Worm (Caenorhabditis elegans) whole organism, dauer: ENCODE measurements around the gene cpg-1.

Experiments used
- unc-62 ChIP-seq: sonication (generic microtip); optimal IDR thresholded peaks from 2 replicates; lab custom pipeline; 2017; ENCODE audit warnings: missing biosample characterization, missing genetic modification reagents, missing genetic modification characterization

cpg-1 gene

DNA sequence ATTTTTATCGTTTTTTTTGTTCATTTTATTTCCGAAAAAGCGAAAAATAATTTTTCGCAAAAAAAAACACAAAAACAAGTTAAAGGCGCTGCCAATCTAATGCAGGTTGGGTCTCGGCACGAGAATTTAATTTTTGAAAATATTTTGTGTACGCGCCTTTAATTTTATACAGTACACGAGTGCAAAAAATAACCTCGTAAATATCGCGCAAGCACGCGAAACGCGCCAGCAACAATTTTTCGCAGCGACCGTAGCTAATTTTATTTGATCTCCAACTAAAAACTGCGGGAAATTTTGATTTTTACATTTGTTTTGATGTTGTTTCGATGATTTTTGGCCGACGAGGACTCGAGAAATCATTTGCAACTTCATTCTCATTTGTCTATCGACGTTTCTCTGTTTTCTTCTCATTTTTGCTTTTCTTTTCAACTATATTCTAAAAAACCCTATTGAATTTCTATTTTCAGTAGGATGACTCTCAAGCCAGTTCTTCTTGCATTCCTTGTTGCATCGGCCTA, at the start of gene cpg-1:
TSS of gene cpg-1 (plus strand) at position 468 of the 518 bp plus-strand sequence.
- TF ChIP-seq unc-62 = no peak

DNA sequence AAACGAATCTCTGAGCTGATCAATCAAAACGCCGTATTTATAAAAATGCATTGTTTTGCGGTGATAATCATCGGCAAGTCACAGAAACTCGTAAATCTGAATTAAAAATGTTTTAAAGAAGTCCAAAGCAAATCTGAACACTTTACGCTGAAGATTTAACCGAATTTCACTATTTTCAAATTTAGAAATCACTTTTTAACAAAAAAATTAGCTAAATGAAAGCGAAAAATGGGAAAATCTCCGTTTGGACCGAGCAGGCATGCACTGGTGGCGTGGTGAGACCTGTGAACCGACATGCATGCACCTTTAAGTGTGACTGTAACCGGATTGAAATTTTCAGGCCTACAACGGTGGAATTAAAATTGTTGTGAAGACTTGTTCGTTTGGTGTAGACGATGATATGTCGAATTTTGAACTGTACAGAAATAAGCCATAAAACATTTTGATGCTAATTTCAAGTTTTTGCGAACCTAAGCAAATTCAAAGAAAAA, 49.6 kb upstream of the cpg-1 start, which contains the start of gene C28A5.2:
TSS of gene C28A5.2 (minus strand) at position 51 of the 491 bp plus-strand sequence.
- TF ChIP-seq unc-62 = no peak

DNA sequence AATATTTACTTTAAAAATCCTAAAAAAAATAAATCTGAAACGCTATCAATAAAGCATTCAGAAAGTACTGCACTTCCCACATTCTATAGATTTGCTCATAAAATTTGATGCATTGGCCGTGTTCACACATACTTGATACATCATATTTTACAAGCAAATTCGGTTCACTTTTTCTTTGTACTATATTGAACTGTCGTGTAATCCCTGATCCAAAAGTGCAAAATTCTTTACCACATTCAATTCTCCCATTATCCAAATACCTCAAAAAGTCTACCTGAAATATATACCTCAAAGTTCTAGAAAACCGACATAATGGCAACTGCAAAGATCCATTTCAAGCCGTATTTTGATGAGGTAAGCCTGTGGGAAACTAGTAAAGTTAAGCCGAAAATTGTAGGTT, 47.4 kb upstream of the cpg-1 start, which contains the start of gene nex-3:
TSS of gene nex-3 (plus strand) at position 301 of the 400 bp plus-strand sequence.
- no peak for TF ChIP-seq unc-62

DNA sequence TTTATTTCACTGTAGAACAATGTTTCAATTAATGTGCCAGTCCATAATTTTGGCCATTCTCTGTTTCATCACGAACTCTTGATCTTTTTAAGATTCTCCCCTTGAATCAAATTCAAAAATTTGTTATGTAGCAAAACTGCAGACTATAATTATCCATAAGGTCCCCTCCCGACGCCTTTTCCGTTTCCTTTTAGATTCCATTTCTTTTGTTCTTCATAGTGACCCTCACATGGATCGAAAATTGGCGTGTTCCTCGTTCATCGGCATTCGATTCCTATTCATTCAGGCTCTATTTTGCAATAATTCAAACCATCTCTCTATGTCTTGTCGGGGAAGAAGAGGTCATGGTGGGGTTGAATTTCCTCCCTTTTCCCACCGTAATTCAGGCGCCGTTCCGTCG, 44.7 kb upstream of the cpg-1 start:
- TF ChIP-seq unc-62 = no peak

DNA sequence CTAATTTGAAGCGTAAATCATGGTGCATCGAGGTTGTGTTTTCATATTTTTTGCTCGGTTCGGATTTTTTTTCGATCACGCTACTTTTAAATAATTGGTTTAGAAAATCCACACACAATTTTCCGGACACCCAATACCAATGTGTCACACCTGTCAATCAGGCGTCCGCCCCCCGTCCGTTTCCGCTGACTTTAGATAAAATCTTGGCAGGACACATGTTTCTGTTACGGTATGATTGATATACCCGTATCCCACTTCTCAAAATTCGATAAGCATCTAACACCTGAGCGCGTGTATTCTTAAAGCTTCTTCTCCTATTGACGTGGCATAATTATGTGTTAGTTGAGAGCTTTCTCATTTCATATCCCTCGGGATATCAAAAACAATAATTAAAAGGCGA, 41.1 kb upstream of the cpg-1 start:
- TF ChIP-seq unc-62 = no peak

DNA sequence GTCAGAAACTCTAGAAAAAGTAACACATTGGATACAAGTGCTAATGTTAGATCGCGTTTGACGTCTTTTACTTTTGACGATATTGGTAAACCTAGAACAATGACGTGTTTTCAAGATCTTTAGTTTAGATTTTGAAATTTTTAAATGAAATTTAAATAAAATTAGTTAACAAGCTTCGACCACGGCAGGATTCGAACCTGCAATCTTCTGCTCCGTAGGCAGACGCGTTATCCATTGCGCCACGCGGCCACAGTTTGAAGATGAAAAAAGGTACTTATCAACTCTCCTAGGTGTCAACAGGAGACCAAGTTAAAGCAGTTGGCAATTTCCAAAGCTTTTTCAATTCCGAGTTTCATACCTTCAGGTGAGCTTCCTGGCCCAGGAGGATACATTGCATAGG, 39.8 kb upstream of the cpg-1 start:
- no peak for TF ChIP-seq unc-62

DNA sequence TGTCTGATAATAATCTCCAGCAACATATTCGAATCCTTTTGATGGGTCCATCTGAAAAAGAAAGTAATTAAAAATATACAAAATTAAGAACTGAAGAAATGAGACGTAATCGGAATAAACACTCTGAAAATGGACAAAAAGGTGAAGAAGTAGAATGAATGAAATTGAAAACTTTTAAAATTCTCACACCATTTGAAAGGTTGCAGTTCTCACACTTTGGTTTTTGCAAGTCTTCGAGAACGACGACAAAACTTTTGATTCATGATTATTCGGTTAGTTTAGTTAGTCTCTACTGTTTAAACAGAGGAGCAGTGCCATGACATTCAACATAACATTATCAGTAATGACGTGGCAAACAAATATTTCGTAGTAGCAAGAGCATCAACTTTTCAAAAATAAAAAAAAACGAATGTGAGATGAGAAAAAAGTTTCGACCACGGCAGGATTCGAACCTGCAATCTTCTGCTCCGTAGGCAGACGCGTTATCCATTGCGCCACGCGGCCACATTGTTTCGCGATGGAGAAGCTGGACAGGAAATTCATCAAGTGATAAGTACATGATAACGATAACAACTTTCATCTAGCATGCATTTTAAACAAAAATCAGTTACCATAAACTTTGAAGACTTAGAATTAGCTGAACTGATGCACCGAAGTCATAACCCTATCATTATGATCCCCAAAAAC, 39.1 kb upstream of the cpg-1 start, which contains the start of gene ceh-43:
TSS of gene ceh-43 (minus strand) at position 51 of the 687 bp plus-strand sequence.
- no peak for TF ChIP-seq unc-62

DNA sequence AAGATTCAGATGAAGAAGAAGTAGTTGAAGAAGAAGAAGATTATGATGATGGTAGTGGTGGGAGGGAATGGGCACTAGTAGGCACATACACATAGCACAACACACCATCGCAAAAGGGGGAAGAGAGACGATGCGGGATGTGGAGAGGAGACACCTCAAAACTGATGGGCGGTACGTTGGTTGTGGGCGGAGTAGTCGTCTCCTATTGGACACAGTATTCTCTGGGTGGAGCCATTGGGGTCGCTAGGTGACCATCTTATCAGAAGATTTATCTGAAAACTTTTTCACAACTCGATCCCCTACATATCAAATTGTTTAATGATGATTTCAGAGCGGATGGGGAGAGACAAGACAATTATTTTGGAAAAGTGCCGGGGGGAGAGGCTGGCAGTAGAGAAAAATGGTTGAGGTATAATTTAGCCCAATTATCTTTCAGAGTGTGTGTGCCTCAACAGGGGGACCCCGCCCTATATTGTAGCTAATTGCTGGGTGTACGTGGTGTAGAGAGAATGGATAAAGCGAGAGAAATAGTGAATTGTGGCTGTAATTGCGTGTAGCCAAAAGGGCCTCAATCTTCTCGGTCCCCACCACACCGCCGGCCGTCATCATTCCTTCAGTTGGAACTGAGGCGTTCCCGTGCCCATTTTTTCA, 38.3 kb upstream of the cpg-1 start:
- TF ChIP-seq unc-62 = no peak

DNA sequence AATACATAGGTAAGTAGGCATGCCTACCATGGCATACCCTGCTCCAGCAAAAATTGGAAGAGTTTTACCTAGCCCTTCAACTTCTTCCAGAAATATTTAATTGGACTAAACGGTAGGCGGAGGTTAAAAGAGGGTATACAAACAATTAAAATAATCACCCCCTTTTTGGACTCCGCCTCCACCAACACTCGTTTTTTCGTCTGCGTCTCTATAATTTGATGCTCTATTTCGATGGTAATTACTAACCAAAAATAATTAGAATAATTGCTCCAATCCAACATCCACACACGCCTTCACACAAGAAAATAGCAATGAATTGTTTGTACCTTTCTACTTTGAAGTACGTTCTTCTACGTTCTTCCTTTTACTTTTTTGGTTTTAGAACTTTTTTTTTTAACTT, 36.4 kb upstream of the cpg-1 start:
- TF ChIP-seq unc-62 = no peak

DNA sequence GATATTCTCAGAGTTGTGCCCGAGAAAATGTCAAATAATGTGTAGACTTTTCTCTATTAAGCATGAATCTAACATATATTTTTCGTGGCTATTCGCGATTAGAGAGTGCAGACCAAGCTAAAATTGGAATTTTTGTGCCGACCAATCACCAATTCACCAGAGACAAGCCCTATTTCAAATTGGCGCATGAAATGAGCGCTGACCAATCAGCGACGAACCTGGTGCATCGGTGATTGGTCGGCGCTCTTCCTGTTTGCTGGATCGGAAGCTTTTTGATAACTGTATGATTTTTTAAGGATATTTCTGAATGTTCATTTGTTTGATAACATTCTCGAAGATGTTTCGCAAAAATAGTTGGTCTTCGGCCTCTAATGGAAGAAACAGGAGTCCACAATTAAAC, 35.9 kb upstream of the cpg-1 start:
- TF ChIP-seq unc-62 = no peak

DNA sequence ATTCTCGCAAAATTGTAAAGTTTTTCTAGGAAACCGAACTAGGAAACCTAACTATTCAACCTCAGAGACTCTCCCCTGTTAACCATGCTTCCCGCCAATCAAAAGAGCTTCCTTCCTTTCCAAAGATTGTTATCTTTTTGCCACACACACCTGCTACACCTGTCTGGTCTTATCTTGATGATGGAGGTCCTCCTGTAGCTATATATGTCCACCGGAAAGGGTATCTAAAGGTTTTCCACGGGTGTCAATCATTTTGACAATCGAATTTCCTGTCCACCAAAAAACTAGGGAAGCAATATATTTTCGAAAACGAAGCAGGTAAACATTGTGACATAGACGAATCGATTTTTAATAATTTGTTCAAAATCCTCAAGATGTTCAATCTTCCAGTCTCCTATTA, 35.4 kb upstream of the cpg-1 start:
- no peak for TF ChIP-seq unc-62

DNA sequence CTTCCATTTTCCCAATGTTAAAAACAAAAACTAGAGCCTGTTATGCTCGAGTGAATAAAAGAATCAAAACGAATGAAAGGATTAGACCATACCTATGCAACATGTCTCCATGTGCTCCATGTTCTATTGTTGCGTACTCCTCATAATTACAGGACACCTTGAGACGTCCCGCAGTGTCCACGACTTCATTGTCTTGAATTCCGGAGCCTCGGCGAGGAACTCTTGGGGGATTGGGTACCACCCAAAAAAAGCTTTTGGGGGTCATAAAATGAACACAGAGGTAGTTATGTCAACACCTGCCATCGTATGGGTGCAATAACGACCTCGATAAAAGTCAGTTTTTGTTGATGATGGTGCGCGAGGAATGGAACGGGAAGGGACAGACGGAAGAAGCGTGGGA, 34.2 kb upstream of the cpg-1 start:
- TF ChIP-seq unc-62 = no peak

DNA sequence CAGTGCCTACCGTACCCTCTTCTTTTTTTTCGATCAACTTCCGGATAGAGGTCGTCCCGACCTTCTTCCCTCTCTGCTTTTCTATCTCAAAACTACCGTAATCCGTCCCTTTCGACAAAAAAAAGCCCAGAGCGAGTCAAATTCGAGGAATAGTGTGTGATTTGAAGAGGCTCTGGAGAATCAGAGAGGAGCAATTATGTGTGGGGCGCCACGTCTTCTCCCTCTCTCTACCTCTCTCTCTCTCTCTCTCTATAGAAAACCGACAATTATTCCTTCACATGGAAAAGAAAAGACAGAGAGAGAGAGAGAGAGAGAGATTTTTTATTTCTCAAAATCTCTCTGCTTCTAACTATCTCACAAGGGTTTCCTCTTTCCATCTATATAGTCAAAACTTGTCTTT, 32.6 kb upstream of the cpg-1 start:
- no peak for TF ChIP-seq unc-62

DNA sequence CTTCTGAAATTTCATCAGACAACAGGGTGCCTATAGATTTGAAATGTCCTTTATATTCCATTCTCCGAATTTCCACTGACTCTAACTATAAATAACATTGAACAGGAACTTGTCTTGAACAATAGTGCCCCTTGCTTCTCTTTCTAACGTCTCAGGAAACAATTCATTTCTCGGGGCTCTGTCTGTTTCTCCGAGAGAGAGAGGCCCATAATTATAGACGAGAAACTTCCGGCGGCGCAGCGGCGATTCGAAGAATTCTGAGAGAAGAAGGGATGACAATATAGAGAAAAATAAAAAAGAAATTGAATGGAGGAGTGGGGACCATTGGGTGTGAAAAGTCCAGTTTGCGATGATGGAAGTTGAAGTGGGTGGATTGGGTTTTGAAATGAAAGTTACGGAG, 28.9 kb upstream of the cpg-1 start:
- TF ChIP-seq unc-62 = no peak

DNA sequence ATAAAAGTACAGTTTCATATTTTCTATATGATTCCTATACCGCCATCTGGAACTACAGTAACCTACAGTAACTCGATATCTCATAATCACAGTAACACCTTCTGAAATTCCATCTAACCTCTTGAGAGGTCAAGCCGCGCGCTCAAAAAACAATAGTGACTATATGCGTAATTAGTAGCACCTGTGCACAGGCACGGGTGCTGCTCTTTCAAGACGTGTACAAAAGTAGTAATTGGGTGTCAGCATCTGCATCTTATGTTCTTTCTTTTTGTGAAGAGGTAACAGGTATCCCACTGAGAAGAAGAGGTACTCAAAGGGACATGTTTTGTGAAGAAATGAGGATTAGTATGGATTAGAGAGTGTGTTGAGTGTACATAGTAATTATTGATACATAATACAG, 27.8 kb upstream of the cpg-1 start:
- no peak for TF ChIP-seq unc-62

DNA sequence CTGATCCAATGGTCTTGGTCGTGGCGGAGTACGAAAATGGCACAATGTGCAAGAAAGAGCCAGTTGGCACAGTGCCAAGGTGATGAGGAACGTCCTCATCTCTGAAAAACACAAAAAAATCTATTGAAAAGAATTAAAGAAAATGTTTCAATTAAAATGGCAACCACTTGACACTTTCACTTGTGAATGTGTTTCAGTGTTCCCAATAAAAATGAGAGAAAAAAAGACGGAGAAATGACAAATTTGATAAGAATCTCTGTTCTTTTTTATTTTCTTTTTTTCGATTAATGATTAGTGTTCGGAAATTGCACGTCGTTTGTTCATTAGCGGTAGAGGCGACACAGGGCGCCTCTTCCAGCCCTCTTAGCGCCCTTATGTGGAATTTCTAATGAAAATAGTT, 21.9 kb upstream of the cpg-1 start, which contains the start of gene ndg-4:
TSS of gene ndg-4 (minus strand) at position 101 of the 400 bp plus-strand sequence.
- TF ChIP-seq unc-62 = no peak

DNA sequence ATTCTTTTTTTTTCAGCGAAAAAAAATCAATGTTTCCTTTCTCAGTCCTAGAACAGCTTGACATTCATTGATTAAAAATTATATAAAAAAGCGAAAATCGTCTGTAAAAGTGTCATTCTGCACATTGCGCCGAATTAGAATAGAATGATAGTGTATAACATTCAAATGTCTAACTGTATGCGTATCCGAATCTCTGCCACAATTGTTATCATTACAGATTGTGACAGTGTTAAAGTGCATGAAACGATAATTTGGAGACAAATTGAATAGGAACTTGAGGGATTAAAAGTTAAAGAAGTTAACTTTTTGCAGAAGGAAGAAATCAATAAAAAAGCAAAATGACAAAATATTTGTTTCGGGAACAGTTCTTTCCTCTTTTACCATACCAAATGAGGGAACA, 20.8 kb upstream of the cpg-1 start:
- TF ChIP-seq unc-62 = no peak

DNA sequence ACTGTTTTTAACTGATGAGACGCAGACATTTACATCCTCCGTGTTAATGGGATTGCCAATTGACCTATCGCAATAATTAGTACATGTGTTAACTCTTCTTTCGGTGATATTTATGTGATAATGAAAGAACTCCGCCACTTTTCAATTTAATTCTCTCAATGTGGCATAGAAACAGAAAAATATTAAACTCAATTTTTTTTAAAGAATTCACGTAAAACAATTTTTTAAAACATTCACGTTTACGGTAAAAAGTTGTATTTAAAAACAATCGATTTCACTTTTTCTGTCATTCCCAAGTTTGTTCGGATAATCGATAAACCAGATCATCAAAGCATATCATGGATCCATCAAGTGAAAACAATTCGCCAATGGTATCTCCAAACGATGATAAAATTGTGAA, 20.3 kb upstream of the cpg-1 start, which contains the start of gene mstr-2:
TSS of gene mstr-2 (plus strand) at position 301 of the 400 bp plus-strand sequence.
- no peak for TF ChIP-seq unc-62
